Worm (Caenorhabditis elegans) whole organism, L2 larva: Measurements from ENCODE around the gene rsp-7.

Source experiments
- C34F6.9 ChIP-seq: fragments of 150-350 bp; optimal IDR thresholded peaks from 2 replicates; lab custom pipeline; 2014; ENCODE audit warnings: missing biosample characterization, missing genetic modification characterization
- F13H6.1 ChIP-seq: sonication (generic microtip); optimal IDR thresholded peaks from 2 replicates; lab custom pipeline; 2016; ENCODE audit warnings: missing genetic modification characterization, missing compliant biosample characterization
- R02D3.7 ChIP-seq: fragments of 150-350 bp; optimal IDR thresholded peaks from 2 replicates; lab custom pipeline; 2014; ENCODE audit warnings: missing biosample characterization, missing genetic modification characterization
- Y55F3AM.14 ChIP-seq: fragments of 200-800 bp; sonication (Bioruptor generic); optimal IDR thresholded peaks from 2 replicates; lab custom pipeline; 2018; ENCODE audit warnings: mild to moderate bottlenecking, missing genetic modification characterization, missing compliant biosample characterization
- ZK546.5 ChIP-seq: sonication (generic microtip); optimal IDR thresholded peaks from 2 replicates; lab custom pipeline; 2017; ENCODE audit warnings: missing biosample characterization, missing genetic modification characterization
- alr-1 ChIP-seq: fragments of 150-350 bp; optimal IDR thresholded peaks from 2 replicates; lab custom pipeline; 2014; ENCODE audit warnings: missing biosample characterization, missing genetic modification characterization
- ama-1 ChIP-seq: fragments of 150-350 bp; optimal IDR thresholded peaks from 2 replicates; lab custom pipeline; 2018; ENCODE audit warnings: inconsistent platforms
- blmp-1 ChIP-seq: sonication (generic microtip); optimal IDR thresholded peaks from 2 replicates; lab custom pipeline; 2017; ENCODE audit warnings: missing genetic modification characterization, mild to moderate bottlenecking, missing compliant biosample characterization, antibody characterized with exemption, moderate library complexity; ENCODE audit not compliant: insufficient read depth
- crh-2 ChIP-seq: sonication (generic microtip); optimal IDR thresholded peaks from 2 replicates; lab custom pipeline; 2017; ENCODE audit warnings: missing biosample characterization, missing genetic modification characterization
- dmd-4 ChIP-seq: sonication (generic microtip); optimal IDR thresholded peaks from 2 replicates; lab custom pipeline; 2017; ENCODE audit warnings: missing biosample characterization, missing genetic modification characterization
- egl-27 ChIP-seq: sonication (generic microtip); optimal IDR thresholded peaks from 3 replicates; lab custom pipeline; 2017; ENCODE audit warnings: missing biosample characterization, missing genetic modification reagents, missing genetic modification characterization
- elt-1 ChIP-seq: fragments of 150-350 bp; optimal IDR thresholded peaks from 2 replicates; lab custom pipeline; 2014; ENCODE audit warnings: missing biosample characterization, missing genetic modification characterization
- elt-3 ChIP-seq: sonication (generic microtip); optimal IDR thresholded peaks from 2 replicates; lab custom pipeline; 2017; ENCODE audit warnings: missing biosample characterization, missing genetic modification characterization
- fos-1 ChIP-seq: fragments of 150-350 bp; optimal IDR thresholded peaks from 2 replicates; lab custom pipeline; 2014; ENCODE audit warnings: missing biosample characterization, missing genetic modification characterization
- gmeb-1 ChIP-seq: fragments of 150-350 bp; optimal IDR thresholded peaks from 2 replicates; lab custom pipeline; 2014; ENCODE audit warnings: missing biosample characterization, missing genetic modification characterization
- lin-11 ChIP-seq: fragments of 150-350 bp; sonication (generic microtip); optimal IDR thresholded peaks from 2 replicates; lab custom pipeline; 2014; ENCODE audit warnings: missing biosample characterization, missing genetic modification characterization, inconsistent platforms, mixed read lengths
- lin-13 ChIP-seq: fragments of 150-350 bp; optimal IDR thresholded peaks from 2 replicates; lab custom pipeline; 2014; ENCODE audit warnings: missing biosample characterization, missing genetic modification reagents, missing genetic modification characterization
- lsy-2 ChIP-seq, 2 experiments: fragments of 150-350 bp in 1 of 2; sonication (generic microtip) in 1 of 2; optimal IDR thresholded peaks; 2 replicates each; lab custom pipeline; 2014 to 2017; ENCODE audit warnings: missing biosample characterization in 2 of 2, missing genetic modification characterization in 2 of 2
- mab-5 ChIP-seq: fragments of 150-350 bp; optimal IDR thresholded peaks from 2 replicates; lab custom pipeline; 2014; ENCODE audit warnings: missing biosample characterization, missing genetic modification characterization
- mbf-1 ChIP-seq: sonication (generic microtip); optimal IDR thresholded peaks from 2 replicates; lab custom pipeline; 2017; ENCODE audit warnings: missing biosample characterization, missing genetic modification characterization
- mdl-1 ChIP-seq, 2 experiments: fragments of 150-350 bp in 1 of 2; sonication (generic microtip) in 1 of 2; optimal IDR thresholded peaks; 2 replicates each; lab custom pipeline; 2017; ENCODE audit warnings: missing biosample characterization in 2 of 2, missing genetic modification characterization in 2 of 2
- nhr-11 ChIP-seq: fragments of 150-350 bp; optimal IDR thresholded peaks from 2 replicates; lab custom pipeline; 2014; ENCODE audit warnings: missing biosample characterization, missing genetic modification characterization
- nhr-12 ChIP-seq: fragments of 150-350 bp; optimal IDR thresholded peaks from 2 replicates; lab custom pipeline; 2014; ENCODE audit warnings: missing biosample characterization, missing genetic modification characterization
- nhr-129 ChIP-seq: fragments of 150-350 bp; optimal IDR thresholded peaks from 2 replicates; lab custom pipeline; 2014; ENCODE audit warnings: missing biosample characterization, missing genetic modification characterization
- nhr-21 ChIP-seq: fragments of 150-350 bp; optimal IDR thresholded peaks from 2 replicates; lab custom pipeline; 2014; ENCODE audit warnings: missing biosample characterization, missing genetic modification characterization
- nhr-23 ChIP-seq: fragments of 150-350 bp; optimal IDR thresholded peaks from 2 replicates; lab custom pipeline; 2014; ENCODE audit warnings: missing biosample characterization, missing genetic modification reagents, missing genetic modification characterization
- nhr-25 ChIP-seq: fragments of 150-350 bp; sonication (generic microtip); optimal IDR thresholded peaks from 3 replicates; lab custom pipeline; 2014; ENCODE audit warnings: missing biosample characterization, missing genetic modification characterization
- nhr-6 ChIP-seq: fragments of 150-350 bp; optimal IDR thresholded peaks from 2 replicates; lab custom pipeline; 2014; ENCODE audit warnings: missing biosample characterization, missing genetic modification characterization
- nhr-77 ChIP-seq: fragments of 150-350 bp; optimal IDR thresholded peaks from 2 replicates; lab custom pipeline; 2014; ENCODE audit warnings: missing biosample characterization, missing genetic modification characterization
- sma-3 ChIP-seq: sonication (generic microtip); optimal IDR thresholded peaks from 2 replicates; lab custom pipeline; 2016; ENCODE audit warnings: missing genetic modification reagents, missing genetic modification characterization, missing compliant biosample characterization
- sma-9 ChIP-seq, 2 experiments: fragments of 150-350 bp in 1 of 2; sonication (generic microtip) in 1 of 2; optimal IDR thresholded peaks; 2 replicates each; lab custom pipeline; 2014 to 2016; ENCODE audit warnings: missing genetic modification characterization in 2 of 2, mild to moderate bottlenecking in 1 of 2, missing biosample characterization in 1 of 2, missing compliant biosample characterization in 1 of 2, missing genetic modification reagents in 1 of 2, moderate library complexity in 1 of 2
- snpc-4 ChIP-seq: fragments of 150-350 bp; optimal IDR thresholded peaks from 2 replicates; lab custom pipeline; 2014; ENCODE audit warnings: missing biosample characterization, missing genetic modification characterization
- unc-39 ChIP-seq: fragments of 150-350 bp; optimal IDR thresholded peaks from 2 replicates; lab custom pipeline; 2014; ENCODE audit warnings: missing biosample characterization, missing genetic modification characterization
- unc-55 ChIP-seq: fragments of 150-350 bp; sonication (generic microtip); optimal IDR thresholded peaks from 3 replicates; lab custom pipeline; 2014; ENCODE audit warnings: missing biosample characterization, missing genetic modification reagents, missing genetic modification characterization
- unc-62 ChIP-seq: fragments of 150-350 bp; optimal IDR thresholded peaks from 2 replicates; lab custom pipeline; 2014; ENCODE audit warnings: missing biosample characterization, missing genetic modification reagents, missing genetic modification characterization
- zag-1 ChIP-seq: fragments of 150-350 bp; optimal IDR thresholded peaks from 2 replicates; lab custom pipeline; 2014; ENCODE audit warnings: missing biosample characterization, missing genetic modification characterization
- ztf-1 ChIP-seq: fragments of 200-800 bp; sonication (Bioruptor generic); conservative IDR thresholded peaks from 2 replicates; pipeline ENCODE4 v1.3.6; 2022; ENCODE audit warnings: missing genetic modification characterization, missing compliant biosample characterization

Gene rsp-7

ce11 chrII:10643403-10643802, 15.6 kb upstream of the rsp-7 start, which contains the start of gene M28.4:
M28.4 (plus strand) TSS chrII:10643703.
- TF ChIP-seq mdl-1 (tag; optimal IDR thresholded peaks at IDR 0.05; lab: Kevin White, UChicago) (no peak), nhr-11 (tag; lab: Kevin White, UChicago) (no peak), ztf-1 (GFP tag; lab: Robert Waterston, UW) (no peak), lsy-2 (tag; optimal IDR thresholded peaks at IDR 0.05; lab: Kevin White, UChicago) (no peak), lin-13 (GFP tag; lab: Kevin White, UChicago) (no peak), nhr-23 (tag; lab: Kevin White, UChicago) (no peak), unc-55 (no peak), unc-62 (no peak), elt-3 (tag; lab: Kevin White, UChicago) (no peak), gmeb-1 (tag; lab: Kevin White, UChicago) (no peak), F13H6.1 (no peak)

ce11 chrII:10646901-10647566, 12.0 kb upstream of the rsp-7 start, which contains the start of gene M28.10:
M28.10 (plus strand) TSS chrII:10647516.
- TF ChIP-seq fos-1 (tag; lab: Kevin White, UChicago) (peak; percentile 1), nhr-25 (no peak), elt-1 (tag; lab: Kevin White, UChicago) (no peak)

ce11 chrII:10652112-10652511, 6.9 kb upstream of the rsp-7 start, which contains the start of gene nphp-1:
nphp-1 (minus strand) TSS chrII:10652256.
- TF ChIP-seq nhr-12 (tag; lab: Kevin White, UChicago) (no peak), mdl-1 (tag; optimal IDR thresholded peaks at IDR 0.05; lab: Kevin White, UChicago) (no peak), snpc-4 (tag; lab: Kevin White, UChicago) (no peak), sma-3 (no peak), R02D3.7 (tag; lab: Kevin White, UChicago) (no peak), nhr-129 (tag; lab: Kevin White, UChicago) (no peak), unc-39 (tag; lab: Kevin White, UChicago) (no peak), fos-1 (tag; lab: Kevin White, UChicago) (no peak), Y55F3AM.14 (GFP tag; lab: Kevin White, UChicago) (no peak), egl-27 (no peak), ama-1 (lab: Kevin White, UChicago) (no peak), ZK546.5 (no peak), crh-2 (tag; lab: Kevin White, UChicago) (no peak), unc-62 (no peak), alr-1 (tag; lab: Kevin White, UChicago) (no peak)

- TF ChIP-seq gmeb-1 (tag; lab: Kevin White, UChicago), result peak; percentile 16
- TF ChIP-seq nhr-6 (tag; lab: Kevin White, UChicago), result no peak
Measured at ce11 chrII:10653559-10653958, 5.4 kb upstream of the rsp-7 start.

ce11 chrII:10654435-10654834, 4.6 kb upstream of the rsp-7 start:
- no peak for TF ChIP-seq nhr-21 (tag; lab: Kevin White, UChicago)
- no peak for TF ChIP-seq egl-27

ce11 chrII:10656395-10656794, 2.6 kb upstream of the rsp-7 start:
- TF ChIP-seq nhr-77 (tag; lab: Kevin White, UChicago), result no peak
- TF ChIP-seq fos-1 (tag; lab: Kevin White, UChicago), result peak; percentile 40
- TF ChIP-seq, all 48 proteins: peak for 1

ce11 chrII:10657632-10658108, 1.3 kb upstream of the rsp-7 start, which contains the start of gene lact-3:
lact-3 (minus strand) TSS chrII:10657682.
- no peak for TF ChIP-seq unc-39 (tag; lab: Kevin White, UChicago)
- no peak for TF ChIP-seq lin-11 (tag; lab: Kevin White, UChicago)
- TF ChIP-seq mdl-1 (tag; optimal IDR thresholded peaks at IDR 0.05; lab: Kevin White, UChicago), result no peak
- TF ChIP-seq mbf-1 (tag; lab: Kevin White, UChicago), result no peak
- TF ChIP-seq nhr-21 (tag; lab: Kevin White, UChicago), result no peak
- no peak for TF ChIP-seq zag-1 (tag; lab: Kevin White, UChicago)
- no peak for TF ChIP-seq dmd-4
- TF ChIP-seq elt-1 (tag; lab: Kevin White, UChicago), result no peak
- no peak for TF ChIP-seq unc-55
- no peak for TF ChIP-seq alr-1 (tag; lab: Kevin White, UChicago)
- no peak for TF ChIP-seq mab-5
- TF ChIP-seq crh-2 (tag; lab: Kevin White, UChicago), result peak; percentile 31
- TF ChIP-seq nhr-11 (tag; lab: Kevin White, UChicago), result no peak
- no peak for TF ChIP-seq snpc-4 (tag; lab: Kevin White, UChicago)
- TF ChIP-seq egl-27, result no peak
- TF ChIP-seq lsy-2 (tag; optimal IDR thresholded peaks at IDR 0.05; lab: Kevin White, UChicago), result no peak
- TF ChIP-seq sma-3, result no peak
- TF ChIP-seq sma-9 (GFP tag; optimal IDR thresholded peaks at IDR 0.05; lab: Kevin White, UChicago), result no peak
- no peak for TF ChIP-seq sma-9 (tag; optimal IDR thresholded peaks at IDR 0.05; lab: Kevin White, UChicago)
- TF ChIP-seq F13H6.1, result peak; percentile 32
- TF ChIP-seq nhr-23 (tag; lab: Kevin White, UChicago), result no peak
- no peak for TF ChIP-seq nhr-12 (tag; lab: Kevin White, UChicago)
- no peak for TF ChIP-seq C34F6.9 (tag; lab: Kevin White, UChicago)
- TF ChIP-seq nhr-77 (tag; lab: Kevin White, UChicago), result no peak
- no peak for TF ChIP-seq ZK546.5
- TF ChIP-seq blmp-1 (tag; lab: Kevin White, UChicago), result no peak
